Fruit fly (Drosophila melanogaster) whole organism, embryonic: Measurements from ENCODE around the gene ClC-c.

Experiments used
- ATbp ChIP-seq: fragments of 200-800 bp; sonication (Bioruptor generic); optimal IDR thresholded peaks from 2 replicates; lab custom pipeline; 2017; ENCODE audit warnings: missing biosample characterization, mild to moderate bottlenecking, missing genetic modification characterization, missing genetic modification reagents
- CG11560 ChIP-seq: fragments of 200-800 bp; sonication (Bioruptor generic); IDR thresholded peaks from 3 replicates; pipeline ENCODE4 v1.3.6; 2022; ENCODE audit warnings: missing biosample characterization, missing genetic modification characterization
- CG12071 ChIP-seq: fragments of 200-800 bp; sonication (Bioruptor generic); optimal IDR thresholded peaks from 3 replicates; lab custom pipeline; 2018; ENCODE audit warnings: missing biosample characterization, mild to moderate bottlenecking, missing genetic modification characterization
- CG13424 ChIP-seq: fragments of 200-800 bp; sonication (Bioruptor generic); optimal IDR thresholded peaks from 2 replicates; lab custom pipeline; 2019; ENCODE audit warnings: missing biosample characterization, mild to moderate bottlenecking, missing genetic modification characterization, moderate library complexity
- CG13775 ChIP-seq: fragments of 200-800 bp; sonication (Bioruptor generic); optimal IDR thresholded peaks from 3 replicates; lab custom pipeline; 2017; ENCODE audit warnings: missing biosample characterization, mild to moderate bottlenecking, missing genetic modification characterization
- CG1602 ChIP-seq: fragments of 200-800 bp; sonication (Bioruptor generic); optimal IDR thresholded peaks from 3 replicates; lab custom pipeline; 2016; ENCODE audit warnings: missing biosample characterization, missing genetic modification characterization
- CG17361 ChIP-seq: fragments of 200-800 bp; sonication (Bioruptor generic); IDR thresholded peaks from 3 replicates; pipeline ENCODE4 v1.3.6; 2022; ENCODE audit warnings: missing biosample characterization, missing genetic modification characterization
- CG17568 ChIP-seq: fragments of 200-800 bp; sonication (Bioruptor generic); optimal IDR thresholded peaks from 2 replicates; lab custom pipeline; 2018; ENCODE audit warnings: missing biosample characterization, mild to moderate bottlenecking, missing genetic modification characterization, moderate library complexity
- CG18619 ChIP-seq: fragments of 200-800 bp; sonication (Bioruptor generic); optimal IDR thresholded peaks from 3 replicates; lab custom pipeline; 2017; ENCODE audit warnings: missing biosample characterization, mild to moderate bottlenecking, missing genetic modification characterization
- CG2120 ChIP-seq: fragments of 200-800 bp; sonication (Bioruptor generic); optimal IDR thresholded peaks from 3 replicates; lab custom pipeline; 2016; ENCODE audit warnings: missing biosample characterization, missing genetic modification characterization
- CG31388 ChIP-seq: fragments of 200-800 bp; sonication (Bioruptor generic); optimal IDR thresholded peaks from 2 replicates; lab custom pipeline; 2016; ENCODE audit warnings: missing biosample characterization, missing genetic modification characterization
- CG33213 ChIP-seq: fragments of 200-800 bp; sonication (Bioruptor generic); optimal IDR thresholded peaks from 3 replicates; lab custom pipeline; 2016; ENCODE audit warnings: missing biosample characterization, missing genetic modification characterization
- CG34376 ChIP-seq: fragments of 200-800 bp; sonication (Bioruptor generic); optimal IDR thresholded peaks from 2 replicates; lab custom pipeline; 2018; ENCODE audit warnings: missing biosample characterization, mild to moderate bottlenecking, missing genetic modification characterization
- CG4707 ChIP-seq: fragments of 200-800 bp; sonication (Bioruptor generic); optimal IDR thresholded peaks from 2 replicates; lab custom pipeline; 2018; ENCODE audit warnings: missing biosample characterization, mild to moderate bottlenecking, missing genetic modification characterization, moderate library complexity
- CG6683 ChIP-seq: fragments of 200-800 bp; sonication (Bioruptor generic); optimal IDR thresholded peaks from 2 replicates; lab custom pipeline; 2017; ENCODE audit warnings: missing biosample characterization, mild to moderate bottlenecking, missing genetic modification characterization, missing genetic modification reagents
- CG7271 ChIP-seq: fragments of 200-800 bp; sonication (Bioruptor generic); optimal IDR thresholded peaks from 2 replicates; lab custom pipeline; 2018; ENCODE audit warnings: missing biosample characterization, mild to moderate bottlenecking, missing genetic modification characterization, moderate library complexity
- CG7786 ChIP-seq: fragments of 200-800 bp; sonication (Bioruptor generic); optimal IDR thresholded peaks from 2 replicates; lab custom pipeline; 2016; ENCODE audit warnings: missing biosample characterization, missing genetic modification characterization
- CG8388 ChIP-seq: fragments of 200-800 bp; sonication (Bioruptor generic); optimal IDR thresholded peaks from 2 replicates; lab custom pipeline; 2019; ENCODE audit warnings: missing biosample characterization, mild to moderate bottlenecking, missing genetic modification characterization, moderate library complexity
- CG9609 ChIP-seq: fragments of 200-800 bp; sonication (Bioruptor generic); optimal IDR thresholded peaks from 3 replicates; lab custom pipeline; 2016; ENCODE audit warnings: missing biosample characterization, missing genetic modification characterization
- CG9727 ChIP-seq: fragments of 200-800 bp; sonication (Bioruptor generic); optimal IDR thresholded peaks from 3 replicates; lab custom pipeline; 2017; ENCODE audit warnings: missing biosample characterization, mild to moderate bottlenecking, missing genetic modification characterization
- CkIIα-i1 ChIP-seq: fragments of 200-800 bp; sonication (Bioruptor generic); IDR thresholded peaks from 2 replicates; pipeline ENCODE4 v1.3.6; 2022; ENCODE audit warnings: missing biosample characterization, missing genetic modification characterization
- Dad ChIP-seq: fragments of 200-800 bp; sonication (Bioruptor generic); optimal IDR thresholded peaks from 3 replicates; lab custom pipeline; 2016; ENCODE audit warnings: missing biosample characterization, missing genetic modification characterization
- Dref ChIP-seq: fragments of 200-800 bp; sonication (Bioruptor generic); IDR thresholded peaks from 2 replicates; pipeline ENCODE4 v1.3.6; 2022; ENCODE audit warnings: missing biosample characterization, missing genetic modification characterization
- Ets97D ChIP-seq: fragments of 200-800 bp; sonication (Bioruptor generic); optimal IDR thresholded peaks from 3 replicates; lab custom pipeline; 2016; ENCODE audit warnings: missing biosample characterization, missing genetic modification characterization
- Hmr ChIP-seq: fragments of 200-800 bp; sonication (Bioruptor generic); optimal IDR thresholded peaks from 3 replicates; lab custom pipeline; 2017; ENCODE audit warnings: mild to moderate bottlenecking, missing biosample characterization, missing genetic modification reagents, missing genetic modification characterization
- Hr39 ChIP-seq: fragments of >200 bp; optimal IDR thresholded peaks from 2 replicates; lab custom pipeline; 2017
- Hr78 ChIP-seq, 2 experiments: fragments of 200-800 bp in 1 of 2; fragments of >200 bp in 1 of 2; sonication (Bioruptor generic) in 1 of 2; optimal IDR thresholded peaks; 2 replicates each; lab custom pipeline; 2017 to 2019; ENCODE audit warnings: missing biosample characterization in 2 of 2, missing genetic modification characterization in 2 of 2, mild to moderate bottlenecking in 1 of 2, moderate library complexity in 1 of 2
- Mrtf ChIP-seq: fragments of 200-800 bp; sonication (Bioruptor generic); IDR thresholded peaks from 3 replicates; pipeline ENCODE4 v1.3.6; 2022; ENCODE audit warnings: missing biosample characterization, missing genetic modification characterization
- NFAT ChIP-seq: fragments of 200-800 bp; sonication (Bioruptor generic); IDR thresholded peaks from 2 replicates; pipeline ENCODE4 v1.3.6; 2022; ENCODE audit warnings: missing biosample characterization, missing genetic modification characterization
- Sry-β ChIP-seq: fragments of 200-800 bp; sonication (Bioruptor generic); optimal IDR thresholded peaks from 2 replicates; lab custom pipeline; 2018; ENCODE audit warnings: missing biosample characterization, mild to moderate bottlenecking, missing genetic modification characterization, moderate library complexity
- Taf1 ChIP-seq: fragments of 200-800 bp; sonication (Bioruptor generic); IDR thresholded peaks from 2 replicates; pipeline ENCODE4 v1.3.6; 2022; ENCODE audit warnings: missing biosample characterization, missing genetic modification characterization
- chif ChIP-seq, 2 experiments: fragments of 200-800 bp; sonication (Bioruptor generic); optimal IDR thresholded peaks; 3 replicates each; lab custom pipeline; 2016; ENCODE audit warnings: missing biosample characterization in 2 of 2, missing genetic modification characterization in 2 of 2
- croc ChIP-seq: fragments of 200-800 bp; sonication (Bioruptor generic); conservative IDR thresholded peaks from 3 replicates; pipeline ENCODE4 v1.3.6; 2022; ENCODE audit warnings: missing biosample characterization, missing genetic modification characterization
- dmrt99B ChIP-seq: fragments of 200-800 bp; sonication (Bioruptor generic); optimal IDR thresholded peaks from 2 replicates; lab custom pipeline; 2018; ENCODE audit warnings: missing biosample characterization, mild to moderate bottlenecking, missing genetic modification characterization, moderate library complexity
- eve ChIP-seq, 2 experiments: fragments of >200 bp; optimal IDR thresholded peaks; 2 replicates each; lab custom pipeline; 2017; ENCODE audit warnings: missing biosample characterization in 2 of 2, missing genetic modification characterization in 2 of 2
- gro ChIP-seq: fragments of 200-800 bp; sonication (Bioruptor generic); optimal IDR thresholded peaks from 2 replicates; lab custom pipeline; 2016; ENCODE audit warnings: missing biosample characterization, missing genetic modification characterization
- gsb ChIP-seq: fragments of 200-800 bp; sonication (Bioruptor generic); IDR thresholded peaks from 2 replicates; pipeline ENCODE4 v1.3.6; 2022; ENCODE audit warnings: missing biosample characterization, missing genetic modification characterization
- gt ChIP-seq: fragments of 200-800 bp; sonication (Bioruptor generic); IDR thresholded peaks from 2 replicates; pipeline ENCODE4 v1.3.6; 2022; ENCODE audit warnings: missing biosample characterization, missing genetic modification characterization
- lilli ChIP-seq: fragments of 200-800 bp; sonication (Bioruptor generic); optimal IDR thresholded peaks from 3 replicates; lab custom pipeline; 2016; ENCODE audit warnings: missing biosample characterization, missing genetic modification characterization
- odd ChIP-seq: fragments of 200-800 bp; sonication (Bioruptor generic); optimal IDR thresholded peaks from 2 replicates; lab custom pipeline; 2017; ENCODE audit warnings: missing biosample characterization, mild to moderate bottlenecking, missing genetic modification characterization
- pros ChIP-seq: fragments of 200-800 bp; sonication (Bioruptor generic); optimal IDR thresholded peaks from 3 replicates; lab custom pipeline; 2019; ENCODE audit warnings: missing biosample characterization, mild to moderate bottlenecking, missing genetic modification characterization, moderate library complexity
- pum ChIP-seq: fragments of 200-800 bp; sonication (Bioruptor generic); optimal IDR thresholded peaks from 2 replicates; lab custom pipeline; 2016; ENCODE audit warnings: missing biosample characterization, missing genetic modification characterization
- run ChIP-seq: fragments of 200-800 bp; sonication (Bioruptor generic); optimal IDR thresholded peaks from 3 replicates; lab custom pipeline; 2018; ENCODE audit warnings: missing biosample characterization, mild to moderate bottlenecking, missing genetic modification characterization
- sima ChIP-seq: fragments of 200-800 bp; sonication (Bioruptor generic); optimal IDR thresholded peaks from 2 replicates; lab custom pipeline; 2016; ENCODE audit warnings: missing biosample characterization, missing genetic modification characterization
- sna ChIP-seq: fragments of 200-800 bp; sonication (Bioruptor generic); IDR thresholded peaks from 2 replicates; pipeline ENCODE4 v1.3.6; 2022; ENCODE audit warnings: missing biosample characterization, missing genetic modification characterization; ENCODE audit not compliant: partially characterized antibody
- so ChIP-seq: fragments of 200-800 bp; sonication (Bioruptor generic); IDR thresholded peaks from 3 replicates; pipeline ENCODE4 v1.3.6; 2022; ENCODE audit warnings: missing biosample characterization, missing genetic modification characterization
- sob ChIP-seq: fragments of 200-800 bp; sonication (Bioruptor generic); IDR thresholded peaks from 2 replicates; pipeline ENCODE4 v1.3.6; 2022; ENCODE audit warnings: missing biosample characterization, missing genetic modification characterization
- tgo ChIP-seq: fragments of 200-800 bp; sonication (Bioruptor generic); IDR thresholded peaks from 3 replicates; pipeline ENCODE4 v1.3.6; 2022; ENCODE audit warnings: missing biosample characterization, missing genetic modification characterization
- tna ChIP-seq: fragments of 200-800 bp; sonication (Bioruptor generic); IDR thresholded peaks from 2 replicates; pipeline ENCODE4 v1.3.6; 2022; ENCODE audit warnings: missing biosample characterization, missing genetic modification characterization; ENCODE audit not compliant: partially characterized antibody
- trem ChIP-seq: fragments of 200-800 bp; optimal IDR thresholded peaks from 3 replicates; lab custom pipeline; 2019; ENCODE audit warnings: missing biosample characterization, mild to moderate bottlenecking, missing genetic modification characterization, moderate library complexity

The ClC-c gene

dm6 chr3L:16128973-16129745 is 38.9 kb downstream of the ClC-c start, which contains the start of gene SsRbeta (continued):
- TF ChIP-seq pum (GFP tag; lab: Kevin White, UChicago) (no peak), CG9727 (peak; percentile 43), run (tag; lab: Kevin White, UChicago) (no peak), sob (GFP tag; lab: Robert Waterston, UW) (peak; percentile 44), CG1602 (GFP tag; lab: Kevin White, UChicago) (no peak), CG8388 (GFP tag; lab: Kevin White, UChicago) (peak; percentile 4), CG7786 (GFP tag; lab: Kevin White, UChicago) (no peak), NFAT (GFP tag; lab: Robert Waterston, UW) (peak; percentile 81), CG11560 (no peak), chif (GFP tag; optimal IDR thresholded peaks at IDR 0.05; lab: Kevin White, UChicago) (no peak), so (GFP tag; lab: Robert Waterston, UW) (no peak), CG17361 (peak; percentile 81), CG4707 (peak; percentile 41), pros (no peak), ATbp (GFP tag; lab: Kevin White, UChicago) (no peak), CG9609 (GFP tag; lab: Kevin White, UChicago) (peak; percentile 23), CG31388 (GFP tag; lab: Kevin White, UChicago) (no peak), dmrt99B (peak; percentile 13), Taf1 (GFP tag; lab: Robert Waterston, UW) (no peak), CG6683 (GFP tag; lab: Kevin White, UChicago) (no peak), Hmr (GFP tag; lab: Kevin White, UChicago) (peak; percentile 4), CG2120 (GFP tag; lab: Kevin White, UChicago) (no peak), Ets97D (peak; percentile 88), sna (GFP tag; lab: Robert Waterston, UW) (peak; percentile 51), eve (GFP tag; optimal IDR thresholded peaks at IDR 0.05; lab: Kevin White, UChicago) (no peak), tna (peak; percentile 37; the same call in 1 of the 2 replicates), trem (tag; lab: Kevin White, UChicago) (peak; percentile 43), CG7271 (no peak), sima (GFP tag; lab: Kevin White, UChicago) (no peak), Dad (GFP tag; lab: Kevin White, UChicago) (no peak), CG17568 (GFP tag; lab: Kevin White, UChicago) (no peak), gt (no peak), tgo (GFP tag; lab: Robert Waterston, UW) (peak; percentile 49), croc (GFP tag; lab: Robert Waterston, UW) (no peak), Dref (GFP tag; lab: Robert Waterston, UW) (peak; percentile 72), CG33213 (GFP tag; lab: Kevin White, UChicago) (no peak), Hr78 (GFP tag; optimal IDR thresholded peaks at IDR 0.05; lab: Kevin White, UChicago) (no peak), CG12071 (GFP tag; lab: Kevin White, UChicago) (no peak), CG18619 (no peak), lilli (no peak), Hr39 (lab: Kevin White, UChicago) (no peak), gsb (GFP tag; lab: Robert Waterston, UW) (no peak; the same call in 1 of the 2 replicates), CG13424 (tag; lab: Kevin White, UChicago) (peak; percentile 37), CkIIα-i1 (GFP tag; lab: Robert Waterston, UW) (no peak), odd (GFP tag; lab: Kevin White, UChicago) (no peak), Sry-β (GFP tag; lab: Kevin White, UChicago) (peak; percentile 61), Mrtf (GFP tag; lab: Robert Waterston, UW) (peak; percentile 50; the same call in 1 of the 3 replicates), gro (peak; percentile 43), CG34376 (GFP tag; lab: Kevin White, UChicago) (no peak), CG13775 (peak; percentile 67)
